Worm (Caenorhabditis elegans) whole organism, L3 larva: Measurements from ENCODE around the gene srab-9.

Source experiments
- R02D3.7 ChIP-seq: fragments of 150-350 bp; optimal IDR thresholded peaks from 2 replicates; lab custom pipeline; 2014; ENCODE audit warnings: missing biosample characterization, missing genetic modification characterization
- ZK546.5 ChIP-seq: sonication (generic microtip); optimal IDR thresholded peaks from 2 replicates; lab custom pipeline; 2017; ENCODE audit warnings: missing biosample characterization, missing genetic modification characterization
- aly-2 ChIP-seq: fragments of 150-350 bp; optimal IDR thresholded peaks from 2 replicates; lab custom pipeline; 2014; ENCODE audit warnings: missing biosample characterization, missing genetic modification characterization
- ama-1 ChIP-seq: fragments of 150-350 bp; optimal IDR thresholded peaks from 2 replicates; lab custom pipeline; 2018
- ceh-16 ChIP-seq: sonication (generic microtip); optimal IDR thresholded peaks from 2 replicates; lab custom pipeline; 2017; ENCODE audit warnings: missing biosample characterization, missing genetic modification characterization
- ceh-9 ChIP-seq: sonication (generic microtip); optimal IDR thresholded peaks from 2 replicates; lab custom pipeline; 2018; ENCODE audit warnings: missing biosample characterization, missing genetic modification characterization
- daf-12 ChIP-seq: fragments of 150-350 bp; optimal IDR thresholded peaks from 2 replicates; lab custom pipeline; 2014; ENCODE audit warnings: missing biosample characterization, missing genetic modification reagents, missing genetic modification characterization
- egl-27 ChIP-seq: sonication (generic microtip); optimal IDR thresholded peaks from 4 replicates; lab custom pipeline; 2017; ENCODE audit warnings: missing biosample characterization, missing genetic modification reagents, missing genetic modification characterization
- egl-5 ChIP-seq: fragments of 150-350 bp; optimal IDR thresholded peaks from 2 replicates; lab custom pipeline; 2017; ENCODE audit warnings: missing biosample characterization, missing genetic modification reagents, missing genetic modification characterization, inconsistent platforms
- elt-1 ChIP-seq: fragments of 150-350 bp; optimal IDR thresholded peaks from 2 replicates; lab custom pipeline; 2014; ENCODE audit warnings: missing biosample characterization, missing genetic modification characterization
- elt-2 ChIP-seq: sonication (generic microtip); optimal IDR thresholded peaks from 2 replicates; lab custom pipeline; 2016; ENCODE audit warnings: missing genetic modification reagents, mild to moderate bottlenecking, missing genetic modification characterization, missing compliant biosample characterization
- elt-3 ChIP-seq, 3 experiments: fragments of 150-350 bp in 1 of 3; sonication (generic microtip) in 2 of 3; optimal IDR thresholded peaks; 2 replicates in 2 of 3; 4 replicates in 1 of 3; lab custom pipeline; 2014 to 2017; ENCODE audit warnings: missing biosample characterization in 3 of 3, missing genetic modification characterization in 3 of 3
- eor-1 ChIP-seq, 2 experiments: fragments of 150-350 bp; optimal IDR thresholded peaks; 2 replicates each; lab custom pipeline; 2014 to 2018; ENCODE audit warnings: missing biosample characterization in 2 of 2, missing genetic modification characterization in 2 of 2
- fkh-2 ChIP-seq: fragments of 150-350 bp; optimal IDR thresholded peaks from 2 replicates; lab custom pipeline; 2014; ENCODE audit warnings: missing biosample characterization, missing genetic modification reagents, missing genetic modification characterization
- fos-1 ChIP-seq: fragments of 150-350 bp; optimal IDR thresholded peaks from 2 replicates; lab custom pipeline; 2014; ENCODE audit warnings: missing biosample characterization, missing genetic modification characterization
- lin-15B ChIP-seq: fragments of 150-350 bp; optimal IDR thresholded peaks from 2 replicates; lab custom pipeline; 2014; ENCODE audit warnings: missing biosample characterization, missing genetic modification characterization
- mml-1 ChIP-seq: fragments of 150-350 bp; sonication (generic microtip); optimal IDR thresholded peaks from 3 replicates; lab custom pipeline; 2014; ENCODE audit warnings: missing biosample characterization, missing genetic modification characterization
- nhr-11 ChIP-seq: fragments of 150-350 bp; optimal IDR thresholded peaks from 2 replicates; lab custom pipeline; 2014; ENCODE audit warnings: missing biosample characterization, missing genetic modification characterization
- nhr-12 ChIP-seq: fragments of 150-350 bp; optimal IDR thresholded peaks from 2 replicates; lab custom pipeline; 2014; ENCODE audit warnings: missing biosample characterization, missing genetic modification characterization
- nhr-23 ChIP-seq: fragments of 150-350 bp; optimal IDR thresholded peaks from 2 replicates; lab custom pipeline; 2014; ENCODE audit warnings: missing biosample characterization, missing genetic modification reagents, missing genetic modification characterization
- nhr-237 ChIP-seq: fragments of 150-350 bp; optimal IDR thresholded peaks from 2 replicates; lab custom pipeline; 2014; ENCODE audit warnings: missing biosample characterization, missing genetic modification characterization
- nhr-25 ChIP-seq: sonication (generic microtip); optimal IDR thresholded peaks from 2 replicates; lab custom pipeline; 2017; ENCODE audit warnings: missing biosample characterization, missing genetic modification characterization
- nhr-28 ChIP-seq: fragments of 150-350 bp; optimal IDR thresholded peaks from 2 replicates; lab custom pipeline; 2014; ENCODE audit warnings: missing biosample characterization, missing genetic modification characterization
- nhr-43 ChIP-seq: sonication (generic microtip); optimal IDR thresholded peaks from 2 replicates; lab custom pipeline; 2016; ENCODE audit warnings: mild to moderate bottlenecking, missing genetic modification characterization, missing compliant biosample characterization; ENCODE audit not compliant: poor library complexity, severe bottlenecking
- nhr-67 ChIP-seq: fragments of 150-350 bp; optimal IDR thresholded peaks from 2 replicates; lab custom pipeline; 2014; ENCODE audit warnings: missing biosample characterization, missing genetic modification characterization
- nhr-76 ChIP-seq: fragments of 150-350 bp; sonication (generic microtip); optimal IDR thresholded peaks from 5 replicates; lab custom pipeline; 2014; ENCODE audit warnings: missing biosample characterization, missing genetic modification characterization
- nhr-77 ChIP-seq: fragments of 150-350 bp; optimal IDR thresholded peaks from 2 replicates; lab custom pipeline; 2014; ENCODE audit warnings: missing biosample characterization, missing genetic modification characterization
- pqm-1 ChIP-seq: fragments of 150-350 bp; optimal IDR thresholded peaks from 2 replicates; lab custom pipeline; 2017; ENCODE audit warnings: missing biosample characterization, missing genetic modification characterization, inconsistent platforms
- sea-2 ChIP-seq: fragments of 150-350 bp; sonication (generic microtip); optimal IDR thresholded peaks from 4 replicates; lab custom pipeline; 2014; ENCODE audit warnings: missing biosample characterization, missing genetic modification reagents, missing genetic modification characterization
- skn-1 ChIP-seq: fragments of 150-350 bp; optimal IDR thresholded peaks from 2 replicates; lab custom pipeline; 2014; ENCODE audit warnings: missing biosample characterization, missing genetic modification characterization
- snpc-4 ChIP-seq: fragments of 150-350 bp; optimal IDR thresholded peaks from 2 replicates; lab custom pipeline; 2014; ENCODE audit warnings: missing biosample characterization, missing genetic modification characterization
- unc-39 ChIP-seq: sonication (generic microtip); optimal IDR thresholded peaks from 4 replicates; lab custom pipeline; 2017; ENCODE audit warnings: missing biosample characterization, missing genetic modification characterization
- unc-62 ChIP-seq: fragments of 150-350 bp; sonication (generic microtip); optimal IDR thresholded peaks from 4 replicates; lab custom pipeline; 2014; ENCODE audit warnings: missing biosample characterization, missing genetic modification reagents, missing genetic modification characterization
- zag-1 ChIP-seq: fragments of 150-350 bp; optimal IDR thresholded peaks from 2 replicates; lab custom pipeline; 2014; ENCODE audit warnings: missing biosample characterization, missing genetic modification characterization
- ztf-11 ChIP-seq: fragments of 150-350 bp; optimal IDR thresholded peaks from 2 replicates; lab custom pipeline; 2014; ENCODE audit warnings: missing biosample characterization, missing genetic modification characterization
- ztf-4 ChIP-seq: fragments of 150-350 bp; optimal IDR thresholded peaks from 2 replicates; lab custom pipeline; 2014; ENCODE audit warnings: missing biosample characterization, missing genetic modification characterization

srab-9 gene

ce11 chrV:3158379-3158778 is 17.3 kb upstream of the srab-9 start:
- TF ChIP-seq nhr-237 = no peak
- TF ChIP-seq egl-27 = no peak
- TF ChIP-seq nhr-28 (tag; lab: Kevin White, UChicago) = no peak
- TF ChIP-seq ztf-4 (tag; lab: Kevin White, UChicago) = no peak
- no peak for TF ChIP-seq elt-2 (tag; lab: Kevin White, UChicago)
- no peak for TF ChIP-seq daf-12 (tag; lab: Kevin White, UChicago)
- no peak for TF ChIP-seq unc-39 (tag; lab: Kevin White, UChicago)
- TF ChIP-seq ama-1 (lab: Kevin White, UChicago) = no peak
- no peak for TF ChIP-seq nhr-67 (tag; lab: Kevin White, UChicago)
- no peak for TF ChIP-seq aly-2 (tag; lab: Kevin White, UChicago)
- no peak for TF ChIP-seq fkh-2 (tag; lab: Kevin White, UChicago)
- TF ChIP-seq nhr-76 (tag; lab: Kevin White, UChicago) = no peak
- TF ChIP-seq nhr-77 = no peak
- TF ChIP-seq ceh-16 (tag; lab: Kevin White, UChicago) = no peak
- TF ChIP-seq nhr-12 (tag; lab: Kevin White, UChicago) = no peak
- no peak for TF ChIP-seq fos-1 (tag; lab: Kevin White, UChicago)
- TF ChIP-seq pqm-1 (tag; lab: Kevin White, UChicago) = no peak
- TF ChIP-seq mml-1 (tag; lab: Kevin White, UChicago) = no peak
- TF ChIP-seq ztf-11 = no peak
- TF ChIP-seq nhr-11 (tag; lab: Kevin White, UChicago) = no peak

DNA sequence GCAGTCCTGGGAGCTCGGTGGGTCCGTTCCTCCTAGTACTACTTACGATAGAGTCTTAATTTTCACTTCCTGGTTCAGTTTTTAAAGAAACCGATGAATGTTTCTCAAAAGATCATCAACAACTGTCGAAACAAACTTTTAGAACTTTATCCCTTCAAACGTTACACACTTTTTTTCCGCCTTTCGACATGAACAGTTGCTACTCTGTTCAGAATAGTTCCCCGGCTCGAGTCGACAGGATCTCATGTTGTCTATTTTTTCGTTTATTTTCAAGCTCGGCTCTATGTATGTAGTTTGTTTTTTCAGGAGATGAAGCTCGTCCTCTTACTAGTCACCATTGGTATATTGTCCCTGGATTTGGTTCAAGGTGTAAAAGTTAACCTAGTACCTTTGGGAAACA is 15.7 kb upstream of the srab-9 start, which contains the start of gene exh-1:
Gene exh-1, plus strand, starts transcription at position 301 of the 400 bp plus-strand sequence.
- no peak for TF ChIP-seq snpc-4 (tag; lab: Kevin White, UChicago)

- TF ChIP-seq sea-2 (GFP tag; lab: Kevin White, UChicago) (no peak), eor-1 (tag; optimal IDR thresholded peaks at IDR 0.05; lab: Kevin White, UChicago) (no peak), zag-1 (tag; lab: Kevin White, UChicago) (no peak), nhr-23 (tag; lab: Kevin White, UChicago) (no peak), fos-1 (tag; lab: Kevin White, UChicago) (no peak), elt-3 (tag; optimal IDR thresholded peaks at IDR 0.05; lab: Kevin White, UChicago) (no peak), ceh-9 (tag; lab: Kevin White, UChicago) (no peak), nhr-43 (tag; lab: Kevin White, UChicago) (no peak), unc-62 (GFP tag; lab: Kevin White, UChicago) (no peak), egl-5 (no peak), nhr-12 (tag; lab: Kevin White, UChicago) (no peak), elt-2 (tag; lab: Kevin White, UChicago) (no peak), R02D3.7 (no peak), nhr-67 (tag; lab: Kevin White, UChicago) (no peak), aly-2 (tag; lab: Kevin White, UChicago) (no peak), nhr-25 (tag; lab: Kevin White, UChicago) (no peak), skn-1 (tag; lab: Kevin White, UChicago) (no peak), ceh-16 (tag; lab: Kevin White, UChicago) (no peak)
Measured at ce11 chrV:3155072-3155471, 14.0 kb upstream of the srab-9 start, which contains the start of gene srab-7. Gene srab-7 (minus strand): TSS chrV:3155172.

DNA sequence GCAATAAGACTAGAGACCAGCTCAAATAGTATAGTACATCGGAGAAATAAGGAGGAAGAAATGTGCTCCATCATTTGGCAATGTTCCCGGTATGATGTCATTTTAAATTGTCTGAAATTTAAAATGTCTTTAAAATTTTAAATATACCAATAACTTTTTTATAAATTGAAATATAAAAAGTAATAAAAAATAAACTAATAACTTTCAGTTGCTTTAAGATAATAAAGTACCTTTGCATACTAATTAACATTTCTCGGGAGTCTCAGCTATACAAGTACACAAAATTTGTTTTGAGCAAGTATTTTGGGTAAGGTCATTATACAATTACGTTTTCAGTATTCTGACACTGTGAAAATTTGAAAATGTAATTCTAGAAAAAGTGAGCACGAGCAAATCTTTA is 10.8 kb upstream of the srab-9 start, which contains the start of gene srab-6:
Gene srab-6, minus strand, starts transcription at position 101 of the 400 bp plus-strand sequence.
- TF ChIP-seq ZK546.5 (no peak), elt-1 (no peak), zag-1 (tag; lab: Kevin White, UChicago) (no peak), fkh-2 (tag; lab: Kevin White, UChicago) (no peak), aly-2 (tag; lab: Kevin White, UChicago) (no peak), R02D3.7 (no peak), lin-15B (no peak), nhr-25 (tag; lab: Kevin White, UChicago) (no peak), nhr-23 (tag; lab: Kevin White, UChicago) (no peak), ama-1 (lab: Kevin White, UChicago) (no peak), nhr-43 (tag; lab: Kevin White, UChicago) (no peak)
- TF ChIP-seq, all 47 proteins: peak for 0
